Worm (Caenorhabditis elegans): Measurements from ENCODE around the gene gpb-1.

- TF ChIP-seq ama-1 (optimal IDR thresholded peaks at IDR 0.05) (no peak), tra-4 (tag; optimal IDR thresholded peaks at IDR 0.05) (no peak), tbx-11 (GFP tag; IDR thresholded peaks at IDR 0.05) (no peak), B0310.2 (tag; optimal IDR thresholded peaks at IDR 0.05) (no peak)
Observed at ce11 chrII:11700200-11700599, 48.2 kb downstream of the gpb-1 start, which contains the start of gene inos-1.

Data from whole organism, early embryonic.